Fruit fly (Drosophila melanogaster) whole organism, embryonic: ENCODE data around the gene VhaM9.7-d.

Experiments
- BtbVII ChIP-seq: fragments of 200-800 bp; sonication (Bioruptor generic); optimal IDR thresholded peaks from 3 replicates; lab custom pipeline; 2017; ENCODE audit warnings: missing biosample characterization, mild to moderate bottlenecking, missing genetic modification characterization
- CG12155 ChIP-seq: fragments of 200-800 bp; sonication (Bioruptor generic); optimal IDR thresholded peaks from 3 replicates; lab custom pipeline; 2016; ENCODE audit warnings: missing biosample characterization, missing genetic modification characterization
- CG1233 ChIP-seq: fragments of 200-800 bp; sonication (Bioruptor generic); optimal IDR thresholded peaks from 4 replicates; lab custom pipeline; 2018; ENCODE audit warnings: missing biosample characterization, mild to moderate bottlenecking, missing genetic modification characterization
- CG12659 ChIP-seq: fragments of 200-800 bp; sonication (Bioruptor generic); optimal IDR thresholded peaks from 3 replicates; lab custom pipeline; 2017; ENCODE audit warnings: mild to moderate bottlenecking, missing biosample characterization, missing genetic modification reagents, missing genetic modification characterization
- CG12744 ChIP-seq: fragments of 200-800 bp; sonication (Bioruptor generic); optimal IDR thresholded peaks from 2 replicates; lab custom pipeline; 2016; ENCODE audit warnings: missing biosample characterization, missing genetic modification characterization
- CG15479 ChIP-seq: fragments of 200-800 bp; sonication (Bioruptor generic); optimal IDR thresholded peaks from 3 replicates; lab custom pipeline; 2019; ENCODE audit warnings: missing biosample characterization, mild to moderate bottlenecking, missing genetic modification characterization, moderate library complexity
- CG17912 ChIP-seq: fragments of 200-800 bp; sonication (Bioruptor generic); optimal IDR thresholded peaks from 2 replicates; lab custom pipeline; 2018; ENCODE audit warnings: missing biosample characterization, mild to moderate bottlenecking, missing genetic modification characterization
- CG31365 ChIP-seq: fragments of 200-800 bp; sonication (Bioruptor generic); optimal IDR thresholded peaks from 2 replicates; lab custom pipeline; 2018; ENCODE audit warnings: missing biosample characterization, mild to moderate bottlenecking, missing genetic modification characterization
- CG32532 ChIP-seq: fragments of 200-800 bp; sonication (Bioruptor generic); IDR thresholded peaks from 2 replicates; pipeline ENCODE4 v1.3.6; 2022; ENCODE audit warnings: missing biosample characterization, missing genetic modification characterization
- CG4730 ChIP-seq: fragments of 200-800 bp; sonication (Bioruptor generic); IDR thresholded peaks from 2 replicates; pipeline ENCODE4 v1.3.6; 2022; ENCODE audit warnings: missing biosample characterization, missing genetic modification characterization
- CG4854 ChIP-seq: fragments of 200-800 bp; sonication (Bioruptor generic); optimal IDR thresholded peaks from 2 replicates; lab custom pipeline; 2016; ENCODE audit warnings: missing biosample characterization, missing genetic modification characterization, inconsistent platforms
- CG6683 ChIP-seq: fragments of 200-800 bp; sonication (Bioruptor generic); optimal IDR thresholded peaks from 2 replicates; lab custom pipeline; 2017; ENCODE audit warnings: missing biosample characterization, mild to moderate bottlenecking, missing genetic modification characterization, missing genetic modification reagents
- CG8924 ChIP-seq: fragments of 200-800 bp; optimal IDR thresholded peaks from 3 replicates; lab custom pipeline; 2019; ENCODE audit warnings: missing biosample characterization, mild to moderate bottlenecking, missing genetic modification characterization, moderate library complexity
- CoRest ChIP-seq: fragments of 200-800 bp; sonication (Bioruptor generic); optimal IDR thresholded peaks from 3 replicates; lab custom pipeline; 2018; ENCODE audit warnings: missing biosample characterization, mild to moderate bottlenecking, missing genetic modification characterization, moderate library complexity
- Max ChIP-seq: fragments of 200-800 bp; sonication (Bioruptor generic); optimal IDR thresholded peaks from 2 replicates; lab custom pipeline; 2016; ENCODE audit warnings: missing biosample characterization, mild to moderate bottlenecking, missing genetic modification characterization
- NK7.1 ChIP-seq: fragments of 200-800 bp; sonication (Bioruptor generic); optimal IDR thresholded peaks from 3 replicates; lab custom pipeline; 2016; ENCODE audit warnings: missing biosample characterization, missing genetic modification characterization
- Rx ChIP-seq: fragments of 200-800 bp; sonication (Bioruptor generic); IDR thresholded peaks from 2 replicates; pipeline ENCODE4 v1.3.6; 2022; ENCODE audit warnings: missing biosample characterization, missing genetic modification characterization
- ac ChIP-seq: fragments of 200-800 bp; sonication (Bioruptor generic); optimal IDR thresholded peaks from 3 replicates; lab custom pipeline; 2017; ENCODE audit warnings: missing biosample characterization, mild to moderate bottlenecking, missing genetic modification characterization
- ewg ChIP-seq: fragments of 200-800 bp; sonication (Bioruptor generic); optimal IDR thresholded peaks from 3 replicates; lab custom pipeline; 2017; ENCODE audit warnings: mild to moderate bottlenecking, missing biosample characterization, missing genetic modification reagents, missing genetic modification characterization
- fd64A ChIP-seq: fragments of 200-800 bp; sonication (Bioruptor generic); optimal IDR thresholded peaks from 3 replicates; lab custom pipeline; 2018; ENCODE audit warnings: missing biosample characterization, mild to moderate bottlenecking, missing genetic modification characterization
- stc ChIP-seq: fragments of 200-800 bp; sonication (Bioruptor generic); IDR thresholded peaks from 2 replicates; pipeline ENCODE4 v1.3.6; 2022; ENCODE audit warnings: missing biosample characterization, missing genetic modification characterization
- tna ChIP-seq: fragments of 200-800 bp; sonication (Bioruptor generic); IDR thresholded peaks from 2 replicates; pipeline ENCODE4 v1.3.6; 2022; ENCODE audit warnings: missing biosample characterization, missing genetic modification characterization; ENCODE audit not compliant: partially characterized antibody
- trh ChIP-seq: fragments of 200-800 bp; sonication (Bioruptor generic); optimal IDR thresholded peaks from 2 replicates; lab custom pipeline; 2016; ENCODE audit warnings: missing biosample characterization, missing genetic modification characterization

VhaM9.7-d gene

dm6 chr3R:17020956-17021355 lies 46.0 kb downstream of the VhaM9.7-d start, which contains the start of gene Adsl (continued):
- no peak for TF ChIP-seq Rx (GFP tag; lab: Robert Waterston, UW)
- peak; percentile 48 for TF ChIP-seq ewg (GFP tag; lab: Kevin White, UChicago)
- peak; percentile 72 for TF ChIP-seq fd64A (GFP tag; lab: Kevin White, UChicago)
- TF ChIP-seq CG6683 (GFP tag; lab: Kevin White, UChicago), result no peak
- TF ChIP-seq stc (GFP tag; lab: Robert Waterston, UW), result peak; percentile 63; the same call in 1 of the 2 replicates
- no peak for TF ChIP-seq tna (GFP tag; lab: Robert Waterston, UW)
- peak; percentile 76 for TF ChIP-seq BtbVII
- TF ChIP-seq CoRest, result peak; percentile 85
- no peak for TF ChIP-seq CG12744 (GFP tag; lab: Kevin White, UChicago)
- peak; percentile 3 for TF ChIP-seq trh
- TF ChIP-seq ac (GFP tag; lab: Kevin White, UChicago), result peak; percentile 73
- peak; percentile 72 for TF ChIP-seq CG12659 (GFP tag; lab: Kevin White, UChicago)
- TF ChIP-seq CG1233 (GFP tag; lab: Kevin White, UChicago), result peak; percentile 72
- no peak for TF ChIP-seq CG4854
- peak; percentile 41 for TF ChIP-seq CG8924
- no peak for TF ChIP-seq NK7.1 (GFP tag; lab: Kevin White, UChicago)
- TF ChIP-seq CG12155, result no peak
- TF ChIP-seq CG15479, result peak; percentile 5
- TF ChIP-seq CG17912, result peak; percentile 50
- TF ChIP-seq CG4730 (GFP tag; lab: Robert Waterston, UW), result no peak
- TF ChIP-seq Max (GFP tag; lab: Kevin White, UChicago), result peak; percentile 86
- peak; percentile 51; the same call in 1 of the 2 replicates for TF ChIP-seq CG32532 (GFP tag; lab: Robert Waterston, UW)
- TF ChIP-seq CG31365 (tag; lab: Kevin White, UChicago), result peak; percentile 44
